Fruit fly (Drosophila melanogaster): ENCODE results near the gene CCT3.

dm6 chr3R:16655000-16655493 is 7.6 kb downstream of the CCT3 start:
- TF ChIP-seq Ets98B (GFP tag; IDR thresholded peaks at IDR 0.05) (no peak), Pif1A (GFP tag; optimal IDR thresholded peaks at IDR 0.05) (no peak), Pif1B (GFP tag; optimal IDR thresholded peaks at IDR 0.05) (no peak), CG4496 (GFP tag; IDR thresholded peaks at IDR 0.05) (no peak), CG8301 (tag; optimal IDR thresholded peaks at IDR 0.05) (no peak), D1 (tag; optimal IDR thresholded peaks at IDR 0.05) (no peak), CG14655 (GFP tag; optimal IDR thresholded peaks at IDR 0.05) (no peak), Snoo (tag; optimal IDR thresholded peaks at IDR 0.05) (no peak), fd96Ca (GFP tag; IDR thresholded peaks at IDR 0.05) (no peak), EcR (GFP tag; optimal IDR thresholded peaks at IDR 0.05) (no peak), CG17806 (tag; optimal IDR thresholded peaks at IDR 0.05) (no peak), CG12605 (GFP tag; IDR thresholded peaks at IDR 0.05) (no peak), gl (tag; optimal IDR thresholded peaks at IDR 0.05) (no peak)
